Fruit fly (Drosophila melanogaster) whole organism, adult: ENCODE data around the gene CG7766.

Experiments
- CG14711 ChIP-seq: fragments of 200-800 bp; sonication (Bioruptor generic); optimal IDR thresholded peaks from 2 replicates; lab custom pipeline; 2018; ENCODE audit warnings: missing biosample characterization, mild to moderate bottlenecking, missing genetic modification characterization, moderate library complexity
- Clk ChIP-seq: fragments of 200-800 bp; sonication (Bioruptor generic); optimal IDR thresholded peaks from 2 replicates; lab custom pipeline; 2017; ENCODE audit warnings: missing biosample characterization, missing genetic modification characterization
- Crg-1 ChIP-seq: fragments of 200-800 bp; sonication (Bioruptor generic); optimal IDR thresholded peaks from 2 replicates; lab custom pipeline; 2016; ENCODE audit warnings: missing biosample characterization, missing genetic modification characterization

DNA sequence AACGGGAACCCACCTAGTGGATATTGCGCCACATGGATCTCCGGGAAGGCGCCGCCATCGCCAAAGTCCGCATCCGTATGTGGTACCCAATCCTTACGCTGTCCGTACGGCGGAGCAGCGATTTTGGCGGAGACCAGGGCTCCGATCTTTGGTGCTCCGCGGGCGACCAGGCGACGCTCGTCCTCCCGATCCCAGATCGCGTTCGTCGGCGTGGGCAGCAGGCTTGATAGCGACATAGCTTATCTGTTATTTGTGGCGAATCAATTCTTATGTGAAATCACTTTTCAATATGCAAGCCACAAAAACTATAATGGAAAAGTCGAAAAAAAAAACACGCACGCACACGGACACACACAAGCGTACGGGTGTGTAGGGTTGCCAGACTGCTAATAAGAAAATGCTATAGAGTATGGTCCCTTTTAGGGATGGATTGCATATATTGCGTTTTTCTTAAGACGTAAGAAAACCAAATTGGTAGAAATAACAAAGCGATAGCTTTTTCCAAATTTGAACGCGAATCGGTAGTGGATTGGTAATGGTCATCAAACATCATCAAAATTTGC, 2.8 kb upstream of the CG7766 start, which contains the start of gene Bx42:
- TF ChIP-seq Crg-1 (GFP tag; lab: Kevin White, UChicago) (no peak), CG14711 (peak; percentile 27), Clk (GFP tag; lab: Kevin White, UChicago) (no peak)
